Worm (Caenorhabditis elegans) whole organism, L4 larva: ENCODE results near the gene ttr-16.

Experiments used
- F10B5.3 ChIP-seq: sonication (generic microtip); optimal IDR thresholded peaks from 2 replicates; lab custom pipeline; 2016; ENCODE audit warnings: mild to moderate bottlenecking, missing genetic modification characterization, missing compliant biosample characterization
- F49E8.2 ChIP-seq: sonication (generic microtip); optimal IDR thresholded peaks from 2 replicates; lab custom pipeline; 2016; ENCODE audit warnings: missing compliant biosample characterization, mild to moderate bottlenecking, missing genetic modification characterization, borderline replicate concordance
- Y5F2A.4 ChIP-seq: fragments of 200-800 bp; sonication (Bioruptor generic); optimal IDR thresholded peaks from 2 replicates; lab custom pipeline; 2018; ENCODE audit warnings: mild to moderate bottlenecking, missing genetic modification characterization, missing compliant biosample characterization
- ZK546.5 ChIP-seq, 2 experiments: sonication (generic microtip); optimal IDR thresholded peaks; 2 replicates each; lab custom pipeline; 2017; ENCODE audit warnings: missing biosample characterization in 2 of 2, missing genetic modification characterization in 2 of 2
- aly-2 ChIP-seq: sonication (generic microtip); optimal IDR thresholded peaks from 2 replicates; lab custom pipeline; 2018; ENCODE audit warnings: missing biosample characterization, missing genetic modification characterization
- ceh-20 ChIP-seq: fragments of 200-800 bp; sonication (Bioruptor generic); IDR thresholded peaks from 2 replicates; pipeline ENCODE4 v1.3.6; 2022; ENCODE audit warnings: missing genetic modification reagents, missing genetic modification characterization, missing compliant biosample characterization
- ceh-32 ChIP-seq: sonication (generic microtip); optimal IDR thresholded peaks from 2 replicates; lab custom pipeline; 2016; ENCODE audit warnings: mild to moderate bottlenecking, missing genetic modification characterization, missing compliant biosample characterization; ENCODE audit not compliant: poor library complexity
- dmd-8 ChIP-seq: fragments of 200-800 bp; sonication (Bioruptor generic); IDR thresholded peaks from 2 replicates; pipeline ENCODE4 v1.3.6; 2022; ENCODE audit warnings: missing genetic modification characterization, missing compliant biosample characterization
- hlh-11 ChIP-seq: fragments of 200-800 bp; sonication (Bioruptor generic); optimal IDR thresholded peaks from 2 replicates; lab custom pipeline; 2018; ENCODE audit warnings: mild to moderate bottlenecking, missing genetic modification characterization, missing compliant biosample characterization
- lim-7 ChIP-seq: fragments of 200-800 bp; sonication (Bioruptor generic); IDR thresholded peaks from 2 replicates; pipeline ENCODE4 v1.3.6; 2022; ENCODE audit warnings: missing genetic modification characterization, missing compliant biosample characterization
- lin-38 ChIP-seq: fragments of 200-800 bp; sonication (Bioruptor generic); IDR thresholded peaks from 2 replicates; pipeline ENCODE4 v1.3.6; 2022; ENCODE audit warnings: missing genetic modification reagents, missing genetic modification characterization, missing compliant biosample characterization

ttr-16 gene

ce11 chrIV:11015881-11016280 is 48.1 kb downstream of the ttr-16 start, which contains the start of gene F13H10.3 (continued):
- no peak for TF ChIP-seq ceh-32
- no peak for TF ChIP-seq Y5F2A.4
- TF ChIP-seq ceh-20 (GFP tag; lab: Robert Waterston, UW) = no peak
- TF ChIP-seq lin-38 (GFP tag; lab: Robert Waterston, UW) = 0 out of 2 replicates have a peak, but pooled peaks have one; percentile 13
- no peak for TF ChIP-seq aly-2 (tag; lab: Kevin White, UChicago)
- TF ChIP-seq lim-7 (GFP tag; lab: Robert Waterston, UW) = no peak
- no peak for TF ChIP-seq ZK546.5 (tag; optimal IDR thresholded peaks at IDR 0.05; lab: Kevin White, UChicago)
- TF ChIP-seq dmd-8 (GFP tag; lab: Robert Waterston, UW) = no peak
- peak; percentile 72 for TF ChIP-seq hlh-11 (tag; lab: Kevin White, UChicago)
- TF ChIP-seq F49E8.2 = no peak
- no peak for TF ChIP-seq F10B5.3 (tag; lab: Kevin White, UChicago)
